Fruit fly (Drosophila melanogaster) whole organism, embryonic: Measurements from ENCODE around the gene shv.
A peak's percentile ranks its signal among the peaks of the same experiment; 100 is the strongest.

Experiments
- ATbp ChIP-seq: fragments of 200-800 bp; sonication (Bioruptor generic); optimal IDR thresholded peaks from 2 replicates; lab custom pipeline; 2017; ENCODE audit warnings: missing biosample characterization, mild to moderate bottlenecking, missing genetic modification characterization, missing genetic modification reagents
- Bdp1 ChIP-seq: fragments of 200-800 bp; sonication (Bioruptor generic); optimal IDR thresholded peaks from 3 replicates; lab custom pipeline; 2016; ENCODE audit warnings: missing biosample characterization, missing genetic modification characterization
- Bgb ChIP-seq: fragments of 200-800 bp; sonication (Bioruptor generic); IDR thresholded peaks from 2 replicates; pipeline ENCODE4 v1.3.6; 2022; ENCODE audit warnings: missing biosample characterization, missing genetic modification characterization; ENCODE audit not compliant: partially characterized antibody
- CG1024 ChIP-seq: fragments of 200-800 bp; sonication (Bioruptor generic); IDR thresholded peaks from 2 replicates; pipeline ENCODE4 v1.3.6; 2022; ENCODE audit warnings: missing biosample characterization, missing genetic modification characterization
- CG10565 ChIP-seq: fragments of 200-800 bp; sonication (Bioruptor generic); optimal IDR thresholded peaks from 3 replicates; lab custom pipeline; 2016; ENCODE audit warnings: missing biosample characterization, mild to moderate bottlenecking, missing genetic modification characterization
- CG10654 ChIP-seq: fragments of 200-800 bp; sonication (Bioruptor generic); optimal IDR thresholded peaks from 2 replicates; lab custom pipeline; 2016; ENCODE audit warnings: missing biosample characterization, missing genetic modification characterization
- CG12299 ChIP-seq: fragments of 200-800 bp; sonication (Bioruptor generic); optimal IDR thresholded peaks from 2 replicates; lab custom pipeline; 2018; ENCODE audit warnings: missing biosample characterization, mild to moderate bottlenecking, missing genetic modification characterization
- CG13296 ChIP-seq: fragments of 200-800 bp; sonication (Bioruptor generic); optimal IDR thresholded peaks from 3 replicates; lab custom pipeline; 2018; ENCODE audit warnings: missing biosample characterization, mild to moderate bottlenecking, missing genetic modification characterization
- CG13894 ChIP-seq: fragments of 200-800 bp; sonication (Bioruptor generic); optimal IDR thresholded peaks from 3 replicates; lab custom pipeline; 2018; ENCODE audit warnings: missing biosample characterization, mild to moderate bottlenecking, missing genetic modification characterization, moderate library complexity
- CG15073 ChIP-seq: fragments of 200-800 bp; sonication (Bioruptor generic); optimal IDR thresholded peaks from 2 replicates; lab custom pipeline; 2016; ENCODE audit warnings: missing biosample characterization, missing genetic modification characterization
- CG15601 ChIP-seq: fragments of 200-800 bp; sonication (Bioruptor generic); optimal IDR thresholded peaks from 3 replicates; lab custom pipeline; 2019; ENCODE audit warnings: missing biosample characterization, mild to moderate bottlenecking, missing genetic modification characterization, moderate library complexity
- CG1602 ChIP-seq: fragments of 200-800 bp; sonication (Bioruptor generic); optimal IDR thresholded peaks from 3 replicates; lab custom pipeline; 2016; ENCODE audit warnings: missing biosample characterization, missing genetic modification characterization
- CG16815 ChIP-seq: fragments of 200-800 bp; sonication (Bioruptor generic); optimal IDR thresholded peaks from 3 replicates; lab custom pipeline; 2017; ENCODE audit warnings: missing biosample characterization, mild to moderate bottlenecking, missing genetic modification characterization
- CG2712 ChIP-seq: fragments of 200-800 bp; optimal IDR thresholded peaks from 3 replicates; lab custom pipeline; 2019; ENCODE audit warnings: missing biosample characterization, mild to moderate bottlenecking, missing genetic modification characterization, moderate library complexity
- CG3407 ChIP-seq: fragments of 200-800 bp; sonication (Bioruptor generic); optimal IDR thresholded peaks from 2 replicates; lab custom pipeline; 2018; ENCODE audit warnings: missing biosample characterization, mild to moderate bottlenecking, missing genetic modification characterization
- CG3995 ChIP-seq: fragments of 200-800 bp; sonication (Bioruptor generic); optimal IDR thresholded peaks from 3 replicates; lab custom pipeline; 2016; ENCODE audit warnings: missing biosample characterization, missing genetic modification characterization
- CG4360 ChIP-seq: fragments of 200-800 bp; sonication (Bioruptor generic); IDR thresholded peaks from 2 replicates; pipeline ENCODE4 v1.3.6; 2022; ENCODE audit warnings: missing biosample characterization, missing genetic modification characterization
- CG7928 ChIP-seq: fragments of 200-800 bp; sonication (Bioruptor generic); optimal IDR thresholded peaks from 2 replicates; lab custom pipeline; 2017; ENCODE audit warnings: missing biosample characterization, mild to moderate bottlenecking, missing genetic modification characterization
- CG9215 ChIP-seq: fragments of 200-800 bp; sonication (Bioruptor generic); IDR thresholded peaks from 2 replicates; pipeline ENCODE4 v1.3.6; 2022; ENCODE audit warnings: missing biosample characterization, missing genetic modification characterization
- CG9876 ChIP-seq: fragments of 200-800 bp; sonication (Bioruptor generic); optimal IDR thresholded peaks from 2 replicates; lab custom pipeline; 2016; ENCODE audit warnings: missing biosample characterization, missing genetic modification characterization
- CHES-1-like ChIP-seq: fragments of 200-800 bp; sonication (Bioruptor generic); optimal IDR thresholded peaks from 2 replicates; lab custom pipeline; 2016; ENCODE audit warnings: missing biosample characterization, missing genetic modification characterization
- Chrac-16 ChIP-seq: fragments of 200-800 bp; sonication (Bioruptor generic); optimal IDR thresholded peaks from 3 replicates; lab custom pipeline; 2016; ENCODE audit warnings: missing biosample characterization, missing genetic modification characterization
- Dfd ChIP-seq, 2 experiments: fragments of >200 bp; optimal IDR thresholded peaks; 2 replicates each; lab custom pipeline; 2017; ENCODE audit warnings: missing biosample characterization in 2 of 2, missing genetic modification characterization in 2 of 2
- Doc3 ChIP-seq: fragments of 200-800 bp; sonication (Bioruptor generic); IDR thresholded peaks from 3 replicates; pipeline ENCODE4 v1.3.6; 2022; ENCODE audit warnings: missing biosample characterization, missing genetic modification characterization; ENCODE audit not compliant: partially characterized antibody
- E2f1 ChIP-seq: fragments of 200-800 bp; sonication (Bioruptor generic); IDR thresholded peaks from 2 replicates; pipeline ENCODE4 v1.3.6; 2022; ENCODE audit warnings: missing biosample characterization, missing genetic modification characterization
- Elba2 ChIP-seq: fragments of 200-800 bp; sonication (Bioruptor generic); optimal IDR thresholded peaks from 3 replicates; lab custom pipeline; 2016; ENCODE audit warnings: missing biosample characterization, missing genetic modification characterization
- HLHmδ ChIP-seq: fragments of 200-800 bp; sonication (Bioruptor generic); optimal IDR thresholded peaks from 2 replicates; lab custom pipeline; 2018; ENCODE audit warnings: missing biosample characterization, mild to moderate bottlenecking, missing genetic modification characterization, moderate library complexity
- Hr39 ChIP-seq: fragments of >200 bp; optimal IDR thresholded peaks from 2 replicates; lab custom pipeline; 2017
- Hr51 ChIP-seq, 2 experiments: fragments of 200-800 bp; sonication (Bioruptor generic); optimal IDR thresholded peaks; 2 replicates in 1 of 2; 3 replicates in 1 of 2; lab custom pipeline; 2016 to 2018; ENCODE audit warnings: missing biosample characterization in 2 of 2, missing genetic modification characterization in 2 of 2, mild to moderate bottlenecking in 1 of 2, moderate library complexity in 1 of 2
- MESR4 ChIP-seq: fragments of 200-800 bp; sonication (Bioruptor generic); optimal IDR thresholded peaks from 2 replicates; lab custom pipeline; 2018; ENCODE audit warnings: missing biosample characterization, mild to moderate bottlenecking, missing genetic modification characterization, moderate library complexity
- Med ChIP-seq: fragments of 200-800 bp; sonication (Bioruptor generic); peaks from one replicate; lab custom pipeline; 2016; ENCODE audit warnings: missing biosample characterization, missing genetic modification characterization, mild to moderate bottlenecking, inconsistent platforms, moderate library complexity
- Mrtf ChIP-seq: fragments of 200-800 bp; sonication (Bioruptor generic); IDR thresholded peaks from 3 replicates; pipeline ENCODE4 v1.3.6; 2022; ENCODE audit warnings: missing biosample characterization, missing genetic modification characterization
- Rfx ChIP-seq: fragments of 200-800 bp; sonication (Bioruptor generic); IDR thresholded peaks from 2 replicates; pipeline ENCODE4 v1.3.6; 2022; ENCODE audit warnings: missing biosample characterization, missing genetic modification characterization
- Tbp ChIP-seq: fragments of >200 bp; optimal IDR thresholded peaks from 2 replicates; lab custom pipeline; 2018; ENCODE audit warnings: missing biosample characterization, missing genetic modification characterization
- Vsx1 ChIP-seq: fragments of 200-800 bp; sonication (Bioruptor generic); optimal IDR thresholded peaks from 2 replicates; lab custom pipeline; 2017; ENCODE audit warnings: missing biosample characterization, mild to moderate bottlenecking, missing genetic modification characterization, missing genetic modification reagents
- al ChIP-seq: fragments of 200-800 bp; sonication (Bioruptor generic); IDR thresholded peaks from 2 replicates; pipeline ENCODE4 v1.3.6; 2022; ENCODE audit warnings: missing biosample characterization, missing genetic modification characterization
- amos ChIP-seq: fragments of 200-800 bp; sonication (Bioruptor generic); IDR thresholded peaks from 2 replicates; pipeline ENCODE4 v1.3.6; 2022; ENCODE audit warnings: missing biosample characterization, missing genetic modification characterization; ENCODE audit not compliant: partially characterized antibody
- az2 ChIP-seq: fragments of 200-800 bp; sonication (Bioruptor generic); optimal IDR thresholded peaks from 3 replicates; lab custom pipeline; 2016; ENCODE audit warnings: missing biosample characterization, missing genetic modification characterization
- cad ChIP-seq: fragments of >200 bp; optimal IDR thresholded peaks from 2 replicates; lab custom pipeline; 2017; ENCODE audit warnings: missing biosample characterization, missing genetic modification characterization
- chinmo ChIP-seq: fragments of 200-800 bp; sonication (Bioruptor generic); IDR thresholded peaks from 4 replicates; pipeline ENCODE4 v1.3.6; 2022; ENCODE audit warnings: missing biosample characterization, missing genetic modification characterization; ENCODE audit not compliant: partially characterized antibody
- ewg ChIP-seq: fragments of 200-800 bp; sonication (Bioruptor generic); optimal IDR thresholded peaks from 3 replicates; lab custom pipeline; 2017; ENCODE audit warnings: mild to moderate bottlenecking, missing biosample characterization, missing genetic modification reagents, missing genetic modification characterization
- fd64A ChIP-seq: fragments of 200-800 bp; sonication (Bioruptor generic); optimal IDR thresholded peaks from 3 replicates; lab custom pipeline; 2018; ENCODE audit warnings: missing biosample characterization, mild to moderate bottlenecking, missing genetic modification characterization
- fru ChIP-seq: fragments of >200 bp; optimal IDR thresholded peaks from 2 replicates; lab custom pipeline; 2017
- gsb-n ChIP-seq: fragments of 200-800 bp; sonication (Bioruptor generic); optimal IDR thresholded peaks from 3 replicates; lab custom pipeline; 2018; ENCODE audit warnings: missing biosample characterization, mild to moderate bottlenecking, missing genetic modification characterization
- jing ChIP-seq: fragments of 200-800 bp; sonication (Bioruptor generic); optimal IDR thresholded peaks from 2 replicates; lab custom pipeline; 2018; ENCODE audit warnings: missing biosample characterization, mild to moderate bottlenecking, missing genetic modification characterization
- pita ChIP-seq: fragments of 200-800 bp; sonication (Bioruptor generic); optimal IDR thresholded peaks from 2 replicates; lab custom pipeline; 2017; ENCODE audit warnings: missing biosample characterization, mild to moderate bottlenecking, missing genetic modification characterization
- schlank ChIP-seq: fragments of 200-800 bp; sonication (Bioruptor generic); optimal IDR thresholded peaks from 2 replicates; lab custom pipeline; 2018; ENCODE audit warnings: missing biosample characterization, mild to moderate bottlenecking, missing genetic modification characterization
- tll ChIP-seq, 2 experiments: fragments of 200-800 bp in 1 of 2; fragments of >200 bp in 1 of 2; sonication (Bioruptor generic) in 1 of 2; optimal IDR thresholded peaks; 2 replicates each; lab custom pipeline; 2017 to 2019; ENCODE audit warnings: missing biosample characterization in 2 of 2, missing genetic modification characterization in 2 of 2, mild to moderate bottlenecking in 1 of 2, moderate library complexity in 1 of 2
- vfl ChIP-seq: fragments of 200-800 bp; sonication (Bioruptor generic); optimal IDR thresholded peaks from 2 replicates; lab custom pipeline; 2016; ENCODE audit warnings: missing biosample characterization, missing genetic modification characterization

shv gene

DNA sequence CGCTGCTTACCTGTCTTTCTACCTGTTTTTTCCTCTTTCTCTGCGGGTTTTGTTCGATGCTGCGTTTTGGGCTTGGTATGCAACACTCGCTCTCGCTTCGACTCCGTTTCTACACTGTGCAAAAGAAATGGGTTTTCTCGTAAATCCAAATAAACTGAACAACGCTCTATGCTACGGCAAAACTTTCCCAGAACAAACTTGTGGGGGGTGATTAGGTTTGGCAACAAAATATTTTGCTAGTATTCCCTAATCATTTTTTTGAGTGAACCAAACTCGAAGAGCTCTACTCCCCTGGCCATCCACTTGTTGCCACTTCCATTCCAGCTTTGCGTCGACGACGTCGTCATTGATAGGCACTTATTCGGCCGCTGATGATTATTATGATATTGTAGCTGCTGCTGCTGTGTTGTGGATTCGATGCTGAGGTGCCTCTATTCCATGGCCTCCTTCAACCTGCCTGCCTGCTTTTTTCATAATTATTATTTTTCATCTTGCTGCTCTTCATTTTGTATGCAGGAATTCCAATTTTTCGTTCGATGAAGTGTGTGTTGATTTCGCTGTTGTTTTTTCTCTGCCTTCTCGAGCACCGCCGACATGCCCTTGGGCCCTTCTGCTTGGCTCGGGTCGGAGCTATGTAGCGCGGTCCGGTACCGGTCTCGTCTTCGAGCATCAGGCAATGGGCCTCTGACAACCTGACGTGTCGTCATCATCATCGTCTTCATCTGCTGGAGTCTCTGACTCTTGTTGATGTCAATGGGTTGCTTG lies 10.8 kb upstream of the shv start (continued):
- TF ChIP-seq CG2712 (peak; percentile 92), gsb-n (peak; percentile 86), al (GFP tag; lab: Robert Waterston, UW) (no peak), CG9215 (GFP tag; lab: Robert Waterston, UW) (peak; percentile 27; the same call in 1 of the 2 replicates), CG4360 (GFP tag; lab: Robert Waterston, UW) (peak; percentile 63), Dfd (GFP tag; optimal IDR thresholded peaks at IDR 0.05; lab: Kevin White, UChicago) (no peak), fd64A (GFP tag; lab: Kevin White, UChicago) (peak; percentile 76), ewg (GFP tag; lab: Kevin White, UChicago) (peak; percentile 75), CG1602 (GFP tag; lab: Kevin White, UChicago) (peak; percentile 83), CG10565 (peak; percentile 25), HLHmδ (GFP tag; lab: Kevin White, UChicago) (no peak), CG9876 (GFP tag; lab: Kevin White, UChicago) (peak; percentile 71), Bdp1 (GFP tag; lab: Kevin White, UChicago) (peak; percentile 67), Hr51 (GFP tag; optimal IDR thresholded peaks at IDR 0.05; lab: Kevin White, UChicago) (peak in 1 of 2 experiments; percentile 68), CG13296 (no peak), CG7928 (GFP tag; lab: Kevin White, UChicago) (no peak), ATbp (GFP tag; lab: Kevin White, UChicago) (peak; percentile 87), jing (GFP tag; lab: Kevin White, UChicago) (peak; percentile 80), Rfx (GFP tag; lab: Robert Waterston, UW) (0 out of 2 replicates have a peak, but pooled peaks have one; percentile 24), Doc3 (GFP tag; lab: Robert Waterston, UW) (no peak), CG13894 (tag; lab: Kevin White, UChicago) (no peak), Hr39 (lab: Kevin White, UChicago) (no peak), CG15073 (GFP tag; lab: Kevin White, UChicago) (peak; percentile 29), CG3407 (GFP tag; lab: Kevin White, UChicago) (peak; percentile 81), vfl (GFP tag; lab: Kevin White, UChicago) (peak; percentile 54), pita (GFP tag; lab: Kevin White, UChicago) (no peak), az2 (GFP tag; lab: Kevin White, UChicago) (peak; percentile 86), cad (no peak), E2f1 (GFP tag; lab: Robert Waterston, UW) (peak; percentile 79), MESR4 (peak; percentile 24), Vsx1 (GFP tag; lab: Kevin White, UChicago) (peak; percentile 59), Tbp (no peak), Med (peak; percentile 94), tll (GFP tag; optimal IDR thresholded peaks at IDR 0.05; lab: Kevin White, UChicago) (no peak), chinmo (GFP tag; lab: Robert Waterston, UW) (peak; percentile 82; the same call in 2 of the 4 replicates), CG15601 (tag; lab: Kevin White, UChicago) (peak; percentile 83), CG10654 (peak; percentile 85), Bgb (GFP tag; lab: Robert Waterston, UW) (no peak), amos (GFP tag; lab: Robert Waterston, UW) (no peak), CG3995 (GFP tag; lab: Kevin White, UChicago) (no peak), Elba2 (GFP tag; lab: Kevin White, UChicago) (peak; percentile 13), schlank (tag; lab: Kevin White, UChicago) (no peak), Chrac-16 (GFP tag; lab: Kevin White, UChicago) (peak; percentile 84), Mrtf (GFP tag; lab: Robert Waterston, UW) (peak; percentile 59; the same call in 2 of the 3 replicates), fru (lab: Kevin White, UChicago) (no peak), CHES-1-like (GFP tag; lab: Kevin White, UChicago) (peak; percentile 78), CG16815 (GFP tag; lab: Kevin White, UChicago) (peak; percentile 78), CG1024 (GFP tag; lab: Robert Waterston, UW) (peak; percentile 84), CG12299 (tag; lab: Kevin White, UChicago) (peak; percentile 10)
